Worm (Caenorhabditis elegans) whole organism, L1 larva: Measurements from ENCODE around the gene R13A5.15.
A peak's percentile ranks its signal among the peaks of the same experiment; 100 is the strongest.

Experiments used
- F16B12.6 ChIP-seq: fragments of 150-350 bp; optimal IDR thresholded peaks from 2 replicates; lab custom pipeline; 2014; ENCODE audit warnings: missing biosample characterization, missing genetic modification characterization
- Y116A8C.19 ChIP-seq: sonication (generic microtip); optimal IDR thresholded peaks from 2 replicates; lab custom pipeline; 2016; ENCODE audit warnings: missing compliant biosample characterization, missing genetic modification characterization, borderline replicate concordance
- aha-1 ChIP-seq: fragments of 150-350 bp; optimal IDR thresholded peaks from 2 replicates; lab custom pipeline; 2014; ENCODE audit warnings: missing biosample characterization, missing genetic modification characterization
- blmp-1 ChIP-seq: fragments of 150-350 bp; optimal IDR thresholded peaks from 2 replicates; lab custom pipeline; 2014; ENCODE audit warnings: missing biosample characterization, missing genetic modification characterization
- ceh-63 ChIP-seq: fragments of 200-800 bp; sonication (Bioruptor generic); optimal IDR thresholded peaks from 2 replicates; lab custom pipeline; 2018; ENCODE audit warnings: mild to moderate bottlenecking, missing genetic modification characterization, missing compliant biosample characterization
- ceh-88 ChIP-seq: fragments of 200-800 bp; sonication (Bioruptor generic); IDR thresholded peaks from 2 replicates; pipeline ENCODE4 v1.3.6; 2022; ENCODE audit warnings: missing genetic modification characterization, missing compliant biosample characterization
- dsc-1 ChIP-seq: sonication (generic microtip); optimal IDR thresholded peaks from 2 replicates; lab custom pipeline; 2016; ENCODE audit warnings: mild to moderate bottlenecking, missing genetic modification characterization, missing compliant biosample characterization
- efl-1 ChIP-seq, 4 experiments: fragments of 150-350 bp; optimal IDR thresholded peaks in 3 of 4; peaks in 1 of 4; 1 replicate in 1 of 4; 2 replicates in 3 of 4; lab custom pipeline; 2014; ENCODE audit warnings: missing biosample characterization in 2 of 4, missing genetic modification characterization in 2 of 4, missing genetic modification reagents in 2 of 4
- elt-2 ChIP-seq: sonication (generic microtip); optimal IDR thresholded peaks from 2 replicates; lab custom pipeline; 2016; ENCODE audit warnings: missing genetic modification characterization, mild to moderate bottlenecking, inconsistent platforms, missing compliant biosample characterization, missing genetic modification reagents
- elt-3 ChIP-seq, 6 experiments: fragments of 150-350 bp in 1 of 6; sonication (generic microtip); optimal IDR thresholded peaks; 2 replicates each; lab custom pipeline; 2017 to 2018; ENCODE audit warnings: missing biosample characterization in 6 of 6, missing genetic modification characterization in 6 of 6, inconsistent platforms in 1 of 6
- ets-5 ChIP-seq: fragments of 200-800 bp; sonication (Bioruptor generic); IDR thresholded peaks from 2 replicates; pipeline ENCODE4 v1.3.6; 2022; ENCODE audit warnings: missing genetic modification characterization, missing compliant biosample characterization
- fkh-4 ChIP-seq: sonication (generic microtip); optimal IDR thresholded peaks from 2 replicates; lab custom pipeline; 2016; ENCODE audit warnings: missing compliant biosample characterization, missing genetic modification characterization, borderline replicate concordance
- hlh-17 ChIP-seq: fragments of 200-800 bp; sonication (Bioruptor generic); optimal IDR thresholded peaks from 2 replicates; lab custom pipeline; 2018; ENCODE audit warnings: missing genetic modification characterization, mild to moderate bottlenecking, missing compliant biosample characterization, moderate library complexity, borderline replicate concordance
- hlh-4 ChIP-seq: sonication (generic microtip); optimal IDR thresholded peaks from 2 replicates; lab custom pipeline; 2016; ENCODE audit warnings: mild to moderate bottlenecking, missing genetic modification characterization, missing compliant biosample characterization
- hpl-2 ChIP-seq: fragments of 150-350 bp; optimal IDR thresholded peaks from 2 replicates; lab custom pipeline; 2014; ENCODE audit warnings: missing biosample characterization, missing genetic modification reagents, missing genetic modification characterization
- irx-1 ChIP-seq: sonication (generic microtip); optimal IDR thresholded peaks from 2 replicates; lab custom pipeline; 2016; ENCODE audit warnings: missing genetic modification characterization, missing compliant biosample characterization
- lin-14 ChIP-seq: fragments of 200-800 bp; sonication (Bioruptor generic); optimal IDR thresholded peaks from 2 replicates; lab custom pipeline; 2018; ENCODE audit warnings: mild to moderate bottlenecking, missing genetic modification characterization, moderate library complexity, missing compliant biosample characterization
- lin-35 ChIP-seq, 2 experiments: fragments of 150-350 bp; optimal IDR thresholded peaks; 2 replicates each; lab custom pipeline; 2014; ENCODE audit warnings: missing biosample characterization in 2 of 2, missing genetic modification characterization in 2 of 2, missing genetic modification reagents in 2 of 2
- lin-39 ChIP-seq: fragments of 150-350 bp; optimal IDR thresholded peaks from 2 replicates; lab custom pipeline; 2014; ENCODE audit warnings: missing biosample characterization, missing genetic modification reagents, missing genetic modification characterization
- lir-3 ChIP-seq: sonication (generic microtip); optimal IDR thresholded peaks from 2 replicates; lab custom pipeline; 2016; ENCODE audit warnings: mild to moderate bottlenecking, missing genetic modification characterization, moderate library complexity, missing compliant biosample characterization; ENCODE audit not compliant: poor library complexity
- lsy-2 ChIP-seq, 2 experiments: fragments of 150-350 bp; optimal IDR thresholded peaks; 2 replicates each; lab custom pipeline; 2014; ENCODE audit warnings: missing biosample characterization in 2 of 2, missing genetic modification characterization in 2 of 2
- mep-1 ChIP-seq: fragments of 150-350 bp; optimal IDR thresholded peaks from 2 replicates; lab custom pipeline; 2014; ENCODE audit warnings: missing biosample characterization, missing genetic modification characterization
- nhr-11 ChIP-seq: fragments of 150-350 bp; optimal IDR thresholded peaks from 2 replicates; lab custom pipeline; 2014; ENCODE audit warnings: missing biosample characterization, missing genetic modification characterization
- nhr-19 ChIP-seq: fragments of 200-800 bp; sonication (Bioruptor generic); conservative IDR thresholded peaks from 2 replicates; pipeline ENCODE4 v1.3.6; 2022; ENCODE audit warnings: missing genetic modification characterization, missing compliant biosample characterization
- nhr-28 ChIP-seq: fragments of 150-350 bp; optimal IDR thresholded peaks from 2 replicates; lab custom pipeline; 2014; ENCODE audit warnings: missing biosample characterization, missing genetic modification characterization
- nhr-71 ChIP-seq: sonication (generic microtip); optimal IDR thresholded peaks from 2 replicates; lab custom pipeline; 2016; ENCODE audit warnings: mild to moderate bottlenecking, missing genetic modification characterization, moderate library complexity, missing compliant biosample characterization
- nhr-85 ChIP-seq: sonication (generic microtip); peaks from one replicate; lab custom pipeline; 2016; ENCODE audit warnings: missing genetic modification characterization, inconsistent platforms, missing compliant biosample characterization
- pag-3 ChIP-seq: sonication (generic microtip); optimal IDR thresholded peaks from 2 replicates; lab custom pipeline; 2017; ENCODE audit warnings: missing genetic modification characterization, mild to moderate bottlenecking, missing compliant biosample characterization, antibody characterized with exemption, borderline replicate concordance; ENCODE audit not compliant: insufficient read depth
- rnt-1 ChIP-seq: sonication (generic microtip); optimal IDR thresholded peaks from 2 replicates; lab custom pipeline; 2016; ENCODE audit warnings: mild to moderate bottlenecking, missing genetic modification characterization, moderate library complexity, missing compliant biosample characterization
- skn-1 ChIP-seq: fragments of 150-350 bp; optimal IDR thresholded peaks from 2 replicates; lab custom pipeline; 2014; ENCODE audit warnings: missing biosample characterization, missing genetic modification characterization
- snpc-4 ChIP-seq: fragments of 150-350 bp; optimal IDR thresholded peaks from 2 replicates; lab custom pipeline; 2014; ENCODE audit warnings: missing biosample characterization, missing genetic modification characterization
- snu-23 ChIP-seq: sonication (generic microtip); optimal IDR thresholded peaks from 2 replicates; lab custom pipeline; 2016; ENCODE audit warnings: missing genetic modification characterization, missing compliant biosample characterization
- swsn-7 ChIP-seq: sonication (generic microtip); optimal IDR thresholded peaks from 2 replicates; lab custom pipeline; 2016; ENCODE audit warnings: missing genetic modification characterization, missing compliant biosample characterization
- tbx-2 ChIP-seq: sonication (generic microtip); optimal IDR thresholded peaks from 2 replicates; lab custom pipeline; 2016; ENCODE audit warnings: missing genetic modification characterization, missing compliant biosample characterization
- unc-130 ChIP-seq: fragments of 150-350 bp; optimal IDR thresholded peaks from 2 replicates; lab custom pipeline; 2017; ENCODE audit warnings: missing biosample characterization, missing genetic modification characterization, inconsistent platforms
- vab-15 ChIP-seq: sonication (generic microtip); optimal IDR thresholded peaks from 2 replicates; lab custom pipeline; 2017; ENCODE audit warnings: missing genotype, mild to moderate bottlenecking, missing genetic modification characterization, missing compliant biosample characterization
- xbp-1 ChIP-seq: sonication (generic microtip); optimal IDR thresholded peaks from 2 replicates; lab custom pipeline; 2016; ENCODE audit warnings: missing genetic modification characterization, missing compliant biosample characterization

R13A5.15 gene

ce11 chrIII:7566098-7566497, 22.0 kb downstream of the R13A5.15 start, which contains the start of gene ttr-32:
Gene ttr-32 (plus strand): TSS chrIII:7566411.
- TF ChIP-seq lin-14 (GFP tag; lab: Kevin White, UChicago) (peak; percentile 28), elt-3 (tag; optimal IDR thresholded peaks at IDR 0.05; lab: Kevin White, UChicago) (peak in 2 of 6 experiments; percentile 28 to 60), pag-3 (tag; lab: Kevin White, UChicago) (peak; percentile 6), lsy-2 (tag; optimal IDR thresholded peaks at IDR 0.05; lab: Kevin White, UChicago) (no peak), F16B12.6 (tag; lab: Kevin White, UChicago) (no peak), nhr-85 (peak; percentile 60)
- TF ChIP-seq, all 84 proteins: peak for 4

ce11 chrIII:7565247-7565646, 22.9 kb downstream of the R13A5.15 start, which contains the start of gene ttr-8:
Gene ttr-8 (minus strand): TSS chrIII:7565347.
- no peak for TF ChIP-seq hlh-4 (tag; lab: Kevin White, UChicago)
- no peak for TF ChIP-seq unc-130 (tag; lab: Kevin White, UChicago)
- no peak for TF ChIP-seq fkh-4
- TF ChIP-seq hpl-2, result no peak
- no peak for TF ChIP-seq ets-5 (GFP tag; lab: Robert Waterston, UW)
- TF ChIP-seq ceh-63 (GFP tag; lab: Kevin White, UChicago), result no peak
- TF ChIP-seq elt-2, result no peak
- TF ChIP-seq skn-1 (tag; lab: Kevin White, UChicago), result no peak

- TF ChIP-seq mep-1 (no peak), hlh-17 (GFP tag; lab: Kevin White, UChicago) (no peak), snu-23 (GFP tag; lab: Kevin White, UChicago) (no peak), swsn-7 (tag; lab: Kevin White, UChicago) (no peak), blmp-1 (tag; lab: Kevin White, UChicago) (no peak), lir-3 (tag; lab: Kevin White, UChicago) (no peak), tbx-2 (tag; lab: Kevin White, UChicago) (no peak), Y116A8C.19 (tag; lab: Kevin White, UChicago) (no peak), efl-1 (optimal IDR thresholded peaks at IDR 0.05; lab: Kevin White, UChicago) (no peak), efl-1 (GFP tag; optimal IDR thresholded peaks at IDR 0.05 in 1 of 2; lab: Kevin White, UChicago) (no peak), ceh-88 (GFP tag; lab: Robert Waterston, UW) (no peak), elt-3 (tag; optimal IDR thresholded peaks at IDR 0.05; lab: Kevin White, UChicago) (no peak), nhr-11 (tag; lab: Kevin White, UChicago) (no peak), aha-1 (tag; lab: Kevin White, UChicago) (no peak), nhr-28 (tag; lab: Kevin White, UChicago) (no peak)
Observed at ce11 chrIII:7561872-7562271, 26.2 kb downstream of the R13A5.15 start, which contains the start of gene lgc-12. Gene lgc-12 (plus strand): TSS chrIII:7562172.

ce11 chrIII:7559869-7560268, 28.2 kb downstream of the R13A5.15 start:
- TF ChIP-seq lsy-2 (tag; optimal IDR thresholded peaks at IDR 0.05; lab: Kevin White, UChicago) (peak; percentile 45 to 60), nhr-71 (tag; lab: Kevin White, UChicago) (peak; percentile 72), snu-23 (GFP tag; lab: Kevin White, UChicago) (peak; percentile 18), xbp-1 (tag; lab: Kevin White, UChicago) (no peak), swsn-7 (tag; lab: Kevin White, UChicago) (peak; percentile 5), lin-14 (GFP tag; lab: Kevin White, UChicago) (peak; percentile 87), lin-35 (GFP tag; optimal IDR thresholded peaks at IDR 0.05; lab: Kevin White, UChicago) (no peak), snpc-4 (tag; lab: Kevin White, UChicago) (no peak), rnt-1 (tag; lab: Kevin White, UChicago) (peak; percentile 67), efl-1 (optimal IDR thresholded peaks at IDR 0.05; lab: Kevin White, UChicago) (peak; percentile 8 to 15), efl-1 (GFP tag; optimal IDR thresholded peaks at IDR 0.05 in 1 of 2; lab: Kevin White, UChicago) (no peak), tbx-2 (tag; lab: Kevin White, UChicago) (peak; percentile 48), irx-1 (tag; lab: Kevin White, UChicago) (peak; percentile 29), lin-39 (peak; percentile 56), vab-15 (tag; lab: Kevin White, UChicago) (no peak), dsc-1 (tag; lab: Kevin White, UChicago) (no peak), nhr-19 (peak; percentile 34)
- TF ChIP-seq, all 84 proteins: peak for 11
